Worm (Caenorhabditis elegans) whole organism, midembryonic: ENCODE data around the gene C10A4.4.

Experiments used
- T22C8.4 ChIP-seq: fragments of 200-800 bp; sonication (Bioruptor generic); IDR thresholded peaks from 2 replicates; pipeline ENCODE4 v1.3.6; 2022; ENCODE audit warnings: missing genetic modification characterization, missing compliant biosample characterization
- cog-1 ChIP-seq: sonication (generic microtip); optimal IDR thresholded peaks from 2 replicates; lab custom pipeline; 2016; ENCODE audit warnings: missing genetic modification characterization, missing compliant biosample characterization
- flt-1 ChIP-seq: fragments of 200-800 bp; sonication (Bioruptor generic); IDR thresholded peaks from 2 replicates; pipeline ENCODE4 v1.3.6; 2022; ENCODE audit warnings: missing genetic modification characterization, missing compliant biosample characterization
- med-1 ChIP-seq: sonication (generic microtip); optimal IDR thresholded peaks from 2 replicates; lab custom pipeline; 2017; ENCODE audit warnings: missing genetic modification characterization, mild to moderate bottlenecking, missing compliant biosample characterization, antibody characterized with exemption, missing genetic modification reagents; ENCODE audit not compliant: insufficient read depth
- ztf-23 ChIP-seq: fragments of 200-800 bp; sonication (Bioruptor generic); IDR thresholded peaks from 2 replicates; pipeline ENCODE4 v1.3.6; 2022; ENCODE audit warnings: missing genetic modification reagents, missing genetic modification characterization, missing compliant biosample characterization

- TF ChIP-seq T22C8.4 (GFP tag; lab: Robert Waterston, UW): no peak
- TF ChIP-seq med-1: no peak
- no peak for TF ChIP-seq ztf-23 (GFP tag; lab: Robert Waterston, UW)
- TF ChIP-seq cog-1: no peak
- TF ChIP-seq flt-1 (GFP tag; lab: Robert Waterston, UW): no peak
These were observed 45.6 kb downstream of the C10A4.4 start for ce11 chrX:7446485-7446884.
